Worm (Caenorhabditis elegans) whole organism, L1 larva: ENCODE data around the gene dlc-3.

ENCODE experiments used
- C04F5.9 ChIP-seq: sonication (generic microtip); optimal IDR thresholded peaks from 2 replicates; lab custom pipeline; 2016; ENCODE audit warnings: missing genetic modification characterization, missing compliant biosample characterization
- C16A3.4 ChIP-seq: fragments of 150-350 bp; optimal IDR thresholded peaks from 2 replicates; lab custom pipeline; 2014; ENCODE audit warnings: missing biosample characterization, missing genetic modification characterization
- Y116A8C.19 ChIP-seq: sonication (generic microtip); optimal IDR thresholded peaks from 2 replicates; lab custom pipeline; 2016; ENCODE audit warnings: missing compliant biosample characterization, missing genetic modification characterization, borderline replicate concordance
- ceh-8 ChIP-seq: fragments of 200-800 bp; sonication (Bioruptor generic); optimal IDR thresholded peaks from 2 replicates; lab custom pipeline; 2018; ENCODE audit warnings: mild to moderate bottlenecking, missing genetic modification characterization, moderate library complexity, missing compliant biosample characterization
- ceh-82 ChIP-seq, 3 experiments: fragments of 150-350 bp in 1 of 3; sonication (generic microtip) in 2 of 3; optimal IDR thresholded peaks; 2 replicates each; lab custom pipeline; 2014 to 2017; ENCODE audit warnings: missing biosample characterization in 3 of 3, missing genetic modification characterization in 3 of 3
- ceh-90 ChIP-seq: sonication (generic microtip); optimal IDR thresholded peaks from 2 replicates; lab custom pipeline; 2016; ENCODE audit warnings: missing genetic modification characterization, missing compliant biosample characterization
- dsc-1 ChIP-seq: sonication (generic microtip); optimal IDR thresholded peaks from 2 replicates; lab custom pipeline; 2016; ENCODE audit warnings: mild to moderate bottlenecking, missing genetic modification characterization, missing compliant biosample characterization
- efl-1 ChIP-seq, 4 experiments: fragments of 150-350 bp; optimal IDR thresholded peaks in 3 of 4; peaks in 1 of 4; 1 replicate in 1 of 4; 2 replicates in 3 of 4; lab custom pipeline; 2014; ENCODE audit warnings: missing biosample characterization in 2 of 4, missing genetic modification characterization in 2 of 4, missing genetic modification reagents in 2 of 4
- elt-2 ChIP-seq: sonication (generic microtip); optimal IDR thresholded peaks from 2 replicates; lab custom pipeline; 2016; ENCODE audit warnings: missing genetic modification characterization, mild to moderate bottlenecking, inconsistent platforms, missing compliant biosample characterization, missing genetic modification reagents
- fkh-10 ChIP-seq: sonication (generic microtip); optimal IDR thresholded peaks from 2 replicates; lab custom pipeline; 2017; ENCODE audit warnings: missing biosample characterization, missing genetic modification reagents, missing genetic modification characterization
- fkh-8 ChIP-seq: sonication (generic microtip); optimal IDR thresholded peaks from 2 replicates; lab custom pipeline; 2016; ENCODE audit warnings: mild to moderate bottlenecking, missing genetic modification characterization, missing compliant biosample characterization
- hlh-17 ChIP-seq: fragments of 200-800 bp; sonication (Bioruptor generic); optimal IDR thresholded peaks from 2 replicates; lab custom pipeline; 2018; ENCODE audit warnings: missing genetic modification characterization, mild to moderate bottlenecking, missing compliant biosample characterization, moderate library complexity, borderline replicate concordance
- hpl-2 ChIP-seq: fragments of 150-350 bp; optimal IDR thresholded peaks from 2 replicates; lab custom pipeline; 2014; ENCODE audit warnings: missing biosample characterization, missing genetic modification reagents, missing genetic modification characterization
- lin-14 ChIP-seq: fragments of 200-800 bp; sonication (Bioruptor generic); optimal IDR thresholded peaks from 2 replicates; lab custom pipeline; 2018; ENCODE audit warnings: mild to moderate bottlenecking, missing genetic modification characterization, moderate library complexity, missing compliant biosample characterization
- lin-35 ChIP-seq, 2 experiments: fragments of 150-350 bp; optimal IDR thresholded peaks; 2 replicates each; lab custom pipeline; 2014; ENCODE audit warnings: missing biosample characterization in 2 of 2, missing genetic modification characterization in 2 of 2, missing genetic modification reagents in 2 of 2
- lir-3 ChIP-seq: sonication (generic microtip); optimal IDR thresholded peaks from 2 replicates; lab custom pipeline; 2016; ENCODE audit warnings: mild to moderate bottlenecking, missing genetic modification characterization, moderate library complexity, missing compliant biosample characterization; ENCODE audit not compliant: poor library complexity
- lsy-2 ChIP-seq, 2 experiments: fragments of 150-350 bp; optimal IDR thresholded peaks; 2 replicates each; lab custom pipeline; 2014; ENCODE audit warnings: missing biosample characterization in 2 of 2, missing genetic modification characterization in 2 of 2
- mdl-1 ChIP-seq, 2 experiments: fragments of 150-350 bp; optimal IDR thresholded peaks; 2 replicates each; lab custom pipeline; 2014 to 2017; ENCODE audit warnings: missing biosample characterization in 2 of 2, missing genetic modification characterization in 2 of 2, inconsistent platforms in 1 of 2
- mep-1 ChIP-seq: fragments of 150-350 bp; optimal IDR thresholded peaks from 2 replicates; lab custom pipeline; 2014; ENCODE audit warnings: missing biosample characterization, missing genetic modification characterization
- nhr-19 ChIP-seq: fragments of 200-800 bp; sonication (Bioruptor generic); conservative IDR thresholded peaks from 2 replicates; pipeline ENCODE4 v1.3.6; 2022; ENCODE audit warnings: missing genetic modification characterization, missing compliant biosample characterization
- nhr-20 ChIP-seq: sonication (generic microtip); optimal IDR thresholded peaks from 2 replicates; lab custom pipeline; 2016; ENCODE audit warnings: mild to moderate bottlenecking, missing genetic modification characterization, missing compliant biosample characterization
- nhr-237 ChIP-seq: fragments of 150-350 bp; optimal IDR thresholded peaks from 2 replicates; lab custom pipeline; 2014; ENCODE audit warnings: missing biosample characterization, missing genetic modification characterization
- nhr-47 ChIP-seq: sonication (generic microtip); optimal IDR thresholded peaks from 2 replicates; lab custom pipeline; 2016; ENCODE audit warnings: mild to moderate bottlenecking, missing genetic modification characterization, moderate library complexity, missing compliant biosample characterization
- nhr-71 ChIP-seq: sonication (generic microtip); optimal IDR thresholded peaks from 2 replicates; lab custom pipeline; 2016; ENCODE audit warnings: mild to moderate bottlenecking, missing genetic modification characterization, moderate library complexity, missing compliant biosample characterization
- nhr-77 ChIP-seq: fragments of 150-350 bp; optimal IDR thresholded peaks from 2 replicates; lab custom pipeline; 2014; ENCODE audit warnings: missing biosample characterization, missing genetic modification characterization
- nhr-90 ChIP-seq: sonication (generic microtip); optimal IDR thresholded peaks from 2 replicates; lab custom pipeline; 2016; ENCODE audit warnings: mild to moderate bottlenecking, missing genetic modification characterization, missing compliant biosample characterization; ENCODE audit not compliant: poor library complexity
- rnt-1 ChIP-seq: sonication (generic microtip); optimal IDR thresholded peaks from 2 replicates; lab custom pipeline; 2016; ENCODE audit warnings: mild to moderate bottlenecking, missing genetic modification characterization, moderate library complexity, missing compliant biosample characterization
- snpc-4 ChIP-seq: fragments of 150-350 bp; optimal IDR thresholded peaks from 2 replicates; lab custom pipeline; 2014; ENCODE audit warnings: missing biosample characterization, missing genetic modification characterization
- snu-23 ChIP-seq: sonication (generic microtip); optimal IDR thresholded peaks from 2 replicates; lab custom pipeline; 2016; ENCODE audit warnings: missing genetic modification characterization, missing compliant biosample characterization
- sox-4 ChIP-seq: sonication (generic microtip); optimal IDR thresholded peaks from 2 replicates; lab custom pipeline; 2016; ENCODE audit warnings: missing genetic modification characterization, missing compliant biosample characterization
- sptf-1 ChIP-seq: fragments of 150-350 bp; optimal IDR thresholded peaks from 2 replicates; lab custom pipeline; 2014; ENCODE audit warnings: missing biosample characterization, missing genetic modification characterization
- swsn-7 ChIP-seq: sonication (generic microtip); optimal IDR thresholded peaks from 2 replicates; lab custom pipeline; 2016; ENCODE audit warnings: missing genetic modification characterization, missing compliant biosample characterization
- unc-86 ChIP-seq: sonication (generic microtip); optimal IDR thresholded peaks from 2 replicates; lab custom pipeline; 2016; ENCODE audit warnings: missing genetic modification characterization, missing compliant biosample characterization
- xbp-1 ChIP-seq: sonication (generic microtip); optimal IDR thresholded peaks from 2 replicates; lab custom pipeline; 2016; ENCODE audit warnings: missing genetic modification characterization, missing compliant biosample characterization

The dlc-3 gene

DNA sequence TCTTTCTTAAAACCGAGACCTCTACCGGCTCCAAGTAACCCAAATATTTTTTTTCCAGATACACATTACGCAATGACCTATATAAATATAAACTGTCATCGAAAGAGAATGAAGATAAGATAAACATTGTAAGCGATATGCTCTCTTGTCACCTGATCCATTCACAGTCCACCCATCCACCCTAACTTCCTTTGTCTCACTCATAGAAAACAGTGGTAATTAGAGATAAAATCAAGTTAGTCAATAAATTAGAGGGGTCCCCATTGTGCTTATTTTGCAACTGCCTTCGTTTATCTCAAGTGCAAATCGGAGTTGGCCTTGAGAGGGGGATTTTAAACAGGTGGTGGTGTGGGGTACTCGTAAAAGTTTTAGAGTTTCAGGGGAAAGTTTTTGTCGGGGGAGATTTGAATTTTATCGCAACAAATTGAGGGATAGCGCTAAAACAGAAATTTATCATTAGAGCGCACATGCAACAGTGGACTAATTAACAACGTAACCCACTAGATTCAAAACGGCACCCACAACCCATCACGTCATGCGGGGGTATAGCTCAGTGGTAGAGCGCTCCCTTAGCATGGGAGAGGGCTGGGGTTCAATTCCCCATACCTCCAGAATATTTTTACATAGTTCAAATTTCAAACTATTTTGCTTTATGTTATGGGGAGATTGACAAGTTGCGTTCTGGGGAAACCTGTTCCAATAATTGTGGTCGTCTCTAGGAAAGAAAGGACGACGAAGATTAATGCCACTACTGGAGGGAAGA is 34.0 kb upstream of the dlc-3 start (continued):
- TF ChIP-seq Y116A8C.19 (no peak), efl-1 (optimal IDR thresholded peaks at IDR 0.05; lab: Kevin White, UChicago) (peak in 1 of 2 experiments; percentile 12), efl-1 (GFP tag; optimal IDR thresholded peaks at IDR 0.05 in 1 of 2; lab: Kevin White, UChicago) (peak in 1 of 2 experiments; percentile 90), nhr-20 (peak; percentile 4), unc-86 (tag; lab: Kevin White, UChicago) (no peak), sptf-1 (tag; lab: Kevin White, UChicago) (no peak), mep-1 (tag; lab: Kevin White, UChicago) (no peak), snu-23 (peak; percentile 21)

- no peak for TF ChIP-seq nhr-237
- TF ChIP-seq elt-2 = peak; percentile 4
- peak in 1 of 2 experiments; percentile 35 for TF ChIP-seq mdl-1 (tag; optimal IDR thresholded peaks at IDR 0.05; lab: Kevin White, UChicago)
- TF ChIP-seq nhr-77 (tag; lab: Kevin White, UChicago) = peak; percentile 9
- TF ChIP-seq snu-23 = peak; percentile 46
- peak; percentile 11 to 41 for TF ChIP-seq lsy-2 (tag; optimal IDR thresholded peaks at IDR 0.05; lab: Kevin White, UChicago)
- TF ChIP-seq nhr-47 (tag; lab: Kevin White, UChicago) = peak; percentile 50
- no peak for TF ChIP-seq C04F5.9 (tag; lab: Kevin White, UChicago)
- peak; percentile 24 for TF ChIP-seq xbp-1
- TF ChIP-seq swsn-7 (tag; lab: Kevin White, UChicago) = peak; percentile 1
- TF ChIP-seq rnt-1 = peak; percentile 39
- TF ChIP-seq C16A3.4 (tag; lab: Kevin White, UChicago) = peak; percentile 2
- TF ChIP-seq efl-1 (optimal IDR thresholded peaks at IDR 0.05; lab: Kevin White, UChicago) = peak in 1 of 2 experiments; percentile 10
- no peak for TF ChIP-seq efl-1 (GFP tag; optimal IDR thresholded peaks at IDR 0.05 in 1 of 2; lab: Kevin White, UChicago)
- TF ChIP-seq ceh-90 (tag; lab: Kevin White, UChicago) = no peak
- no peak for TF ChIP-seq sox-4 (tag; lab: Kevin White, UChicago)
- TF ChIP-seq nhr-90 (tag; lab: Kevin White, UChicago) = peak; percentile 25
- no peak for TF ChIP-seq hlh-17 (GFP tag; lab: Kevin White, UChicago)
- TF ChIP-seq fkh-8 (tag; lab: Kevin White, UChicago) = peak; percentile 21
- TF ChIP-seq ceh-82 (tag; optimal IDR thresholded peaks at IDR 0.05; lab: Kevin White, UChicago) = peak in 1 of 3 experiments; percentile 15
- peak; percentile 49 for TF ChIP-seq nhr-20
- TF ChIP-seq lin-35 (GFP tag; optimal IDR thresholded peaks at IDR 0.05; lab: Kevin White, UChicago) = peak in 1 of 2 experiments; percentile 42
- peak; percentile 23 for TF ChIP-seq fkh-10
- no peak for TF ChIP-seq ceh-8 (GFP tag; lab: Kevin White, UChicago)
- TF ChIP-seq dsc-1 = peak; percentile 44
- peak; percentile 10 for TF ChIP-seq snpc-4
- peak; percentile 9 for TF ChIP-seq lir-3
- TF ChIP-seq nhr-71 (tag; lab: Kevin White, UChicago) = peak; percentile 27
- TF ChIP-seq nhr-19 = peak; percentile 28; the same call in 1 of the 2 replicates
Observed at ce11 chrIV:16399017-16399416, 33.0 kb upstream of the dlc-3 start.

DNA sequence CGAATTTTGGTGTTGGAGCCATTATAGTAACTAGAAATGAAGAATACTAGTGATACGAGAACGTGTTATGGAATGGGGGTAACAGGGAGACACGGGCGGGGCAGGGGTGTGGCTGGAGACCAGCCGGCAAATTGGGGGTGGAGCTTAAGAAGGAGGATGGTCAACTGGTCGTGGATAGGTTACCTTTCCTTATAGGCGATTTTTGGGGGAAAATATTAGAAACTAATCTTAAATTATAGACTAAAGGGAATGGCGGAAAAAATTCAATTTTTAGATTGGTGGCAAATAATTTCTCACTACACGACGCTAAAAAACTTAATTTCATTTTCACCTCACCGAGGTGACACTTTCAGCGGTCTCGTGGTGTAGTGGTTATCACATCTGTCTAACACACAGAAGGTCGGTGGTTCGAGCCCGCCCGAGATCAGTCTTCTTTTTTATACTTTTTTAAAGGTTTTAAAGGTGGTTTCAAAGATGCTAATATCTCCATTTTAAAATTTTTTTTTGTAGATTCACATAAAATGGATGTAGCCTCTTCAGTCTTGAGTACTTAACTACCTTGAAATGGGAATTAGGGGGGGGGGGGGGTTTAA is 32.2 kb upstream of the dlc-3 start, which contains the start of gene Y65A5A.1:
TSS of gene Y65A5A.1 (minus strand) at position 51 of the 593 bp plus-strand sequence.
- TF ChIP-seq lin-14 (peak; percentile 4), nhr-90 (tag; lab: Kevin White, UChicago) (peak; percentile 26), nhr-19 (peak; percentile 19; the same call in 1 of the 2 replicates), snu-23 (peak; percentile 7), efl-1 (optimal IDR thresholded peaks at IDR 0.05; lab: Kevin White, UChicago) (no peak), efl-1 (GFP tag; optimal IDR thresholded peaks at IDR 0.05 in 1 of 2; lab: Kevin White, UChicago) (peak in 1 of 2 experiments; percentile 85), fkh-8 (tag; lab: Kevin White, UChicago) (no peak), lin-35 (GFP tag; optimal IDR thresholded peaks at IDR 0.05; lab: Kevin White, UChicago) (peak in 1 of 2 experiments; percentile 40), hpl-2 (GFP tag; lab: Kevin White, UChicago) (no peak)
